Fruit fly (Drosophila melanogaster) whole organism, embryonic: ENCODE measurements around the gene CG17549.

Experiments used
- CG11696 ChIP-seq: fragments of 200-800 bp; sonication (Bioruptor generic); IDR thresholded peaks from 2 replicates; pipeline ENCODE4 v1.3.6; 2022; ENCODE audit warnings: missing biosample characterization, missing genetic modification characterization
- CoRest ChIP-seq: fragments of 200-800 bp; sonication (Bioruptor generic); optimal IDR thresholded peaks from 3 replicates; lab custom pipeline; 2018; ENCODE audit warnings: missing biosample characterization, mild to moderate bottlenecking, missing genetic modification characterization, moderate library complexity

DNA sequence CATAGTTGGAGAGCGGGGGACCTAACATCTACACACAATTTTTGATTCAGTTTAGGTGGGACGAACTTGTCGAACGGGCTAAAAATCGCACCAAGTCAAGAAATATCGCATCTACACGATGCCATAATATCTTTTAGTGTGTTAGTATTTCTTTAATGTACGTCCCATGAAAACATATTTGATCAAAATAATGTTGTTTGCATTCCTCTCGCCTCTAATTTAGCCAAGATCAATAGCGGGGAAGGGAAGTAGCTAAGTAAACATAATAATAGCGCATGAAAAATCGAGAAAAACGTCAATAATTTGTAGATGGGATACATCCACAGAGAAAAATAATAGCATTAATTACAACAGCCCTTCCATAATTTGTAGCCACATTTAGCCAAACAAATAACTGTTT is 22.1 kb upstream of the CG17549 start:
- TF ChIP-seq CG11696 (GFP tag; lab: Robert Waterston, UW) (no peak), CoRest (tag; lab: Kevin White, UChicago) (no peak)
